Worm (Caenorhabditis elegans): ENCODE data around the gene ZK632.2.

Gene ZK632.2

ce11 chrIII:9765465-9765900 lies 33.4 kb upstream of the ZK632.2 start (continued):
- peak; percentile 94 for TF ChIP-seq lin-29 (GFP tag; IDR thresholded peaks at IDR 0.05)
- peak; percentile 95 for TF ChIP-seq spr-1 (tag; optimal IDR thresholded peaks at IDR 0.05)
- TF ChIP-seq mxl-3 (GFP tag; optimal IDR thresholded peaks at IDR 0.05): peak; percentile 99
- no peak for TF ChIP-seq F26F4.8 (GFP tag; conservative IDR thresholded peaks at IDR 0.05)
- peak; percentile 95 for TF ChIP-seq ama-1 (optimal IDR thresholded peaks at IDR 0.05)
- TF ChIP-seq pqm-1 (tag; optimal IDR thresholded peaks at IDR 0.05): peak; percentile 33
- peak; percentile 91 for TF ChIP-seq set-16 (GFP tag; IDR thresholded peaks at IDR 0.05)
- TF ChIP-seq ces-1 (GFP tag; optimal IDR thresholded peaks at IDR 0.05): no peak
- peak; percentile 97 for TF ChIP-seq sdz-12 (GFP tag; optimal IDR thresholded peaks at IDR 0.05)
- TF ChIP-seq hlh-30 (tag; optimal IDR thresholded peaks at IDR 0.05; ENCODE audit: insufficient read depth): peak; percentile 99
- peak; percentile 97 for TF ChIP-seq nhr-77 (tag; optimal IDR thresholded peaks at IDR 0.05)
- TF ChIP-seq ceh-28 (tag; optimal IDR thresholded peaks at IDR 0.05): no peak
- TF ChIP-seq F37D6.2 (tag; optimal IDR thresholded peaks at IDR 0.05): peak; percentile 95
- peak; percentile 80 to 90; a peak in 2 of 4 replicates for TF ChIP-seq madf-5 (GFP tag; IDR thresholded peaks at IDR 0.05)
- TF ChIP-seq unc-62 (GFP tag; optimal IDR thresholded peaks at IDR 0.05 in 1 of 2): peak in 1 of 2 experiments; percentile 100
- no peak for TF ChIP-seq unc-62 (tag; optimal IDR thresholded peaks at IDR 0.05)
- peak; percentile 80 for TF ChIP-seq zag-1 (tag; optimal IDR thresholded peaks at IDR 0.05)
- TF ChIP-seq nhr-11 (tag; optimal IDR thresholded peaks at IDR 0.05): peak; percentile 99
- peak; percentile 74 for TF ChIP-seq nhr-76 (tag; optimal IDR thresholded peaks at IDR 0.05)
- TF ChIP-seq ztf-7 (tag; optimal IDR thresholded peaks at IDR 0.05): peak; percentile 88
- TF ChIP-seq nhr-41 (GFP tag; IDR thresholded peaks at IDR 0.05): peak; percentile 96
- TF ChIP-seq Y5F2A.4 (GFP tag; optimal IDR thresholded peaks at IDR 0.05): peak; percentile 92
- TF ChIP-seq nhr-28 (tag; optimal IDR thresholded peaks at IDR 0.05): peak; percentile 90
- TF ChIP-seq mdt-29 (GFP tag; IDR thresholded peaks at IDR 0.05): peak; percentile 96
- TF ChIP-seq lim-7 (GFP tag; IDR thresholded peaks at IDR 0.05): peak; percentile 65
- TF ChIP-seq duxl-1 (tag; optimal IDR thresholded peaks at IDR 0.05; ENCODE audit: poor library complexity): peak; percentile 96
- TF ChIP-seq dpl-1 (GFP tag; optimal IDR thresholded peaks at IDR 0.05): peak; percentile 86
- peak; percentile 98 for TF ChIP-seq spr-3 (GFP tag; optimal IDR thresholded peaks at IDR 0.05)
- TF ChIP-seq arid-1 (GFP tag; conservative IDR thresholded peaks at IDR 0.05): peak; percentile 97
- peak; percentile 77; the same call in 1 of the 2 replicates for TF ChIP-seq ceh-44 (GFP tag; IDR thresholded peaks at IDR 0.05)
- TF ChIP-seq Y105C5A.15 (GFP tag; IDR thresholded peaks at IDR 0.05): peak; percentile 96
- TF ChIP-seq ztf-11 (tag; optimal IDR thresholded peaks at IDR 0.05): no peak
- TF ChIP-seq nhr-6 (tag; optimal IDR thresholded peaks at IDR 0.05): peak; percentile 96
- TF ChIP-seq mep-1 (tag; optimal IDR thresholded peaks at IDR 0.05): peak; percentile 99
- TF ChIP-seq tra-1 (GFP tag; IDR thresholded peaks at IDR 0.05): peak; percentile 96
- TF ChIP-seq attf-4 (tag; optimal IDR thresholded peaks at IDR 0.05): no peak
- peak; percentile 89 for TF ChIP-seq vab-7 (GFP tag; IDR thresholded peaks at IDR 0.05)
- peak; percentile 83 for TF ChIP-seq daf-19 (GFP tag; conservative IDR thresholded peaks at IDR 0.05)
- TF ChIP-seq nhr-48 (tag; optimal IDR thresholded peaks at IDR 0.05): peak; percentile 96
- TF ChIP-seq lin-1 (GFP tag; IDR thresholded peaks at IDR 0.05): peak; percentile 98
- TF ChIP-seq lir-3 (tag; optimal IDR thresholded peaks at IDR 0.05): peak; percentile 49
- peak; percentile 83 for TF ChIP-seq cey-2 (tag; optimal IDR thresholded peaks at IDR 0.05; ENCODE audit: borderline replicate concordance, insufficient read depth)
- peak; percentile 71 for TF ChIP-seq skn-1 (tag; optimal IDR thresholded peaks at IDR 0.05)
- TF ChIP-seq mes-2 (tag; optimal IDR thresholded peaks at IDR 0.05; ENCODE audit: poor library complexity, severe bottlenecking): peak; percentile 95
- peak; percentile 37 for TF ChIP-seq unc-39 (tag; optimal IDR thresholded peaks at IDR 0.05)
- TF ChIP-seq snpc-4 (tag; optimal IDR thresholded peaks at IDR 0.05): peak; percentile 35
- peak; percentile 8 for TF ChIP-seq ceh-82 (tag; optimal IDR thresholded peaks at IDR 0.05)
- peak; percentile 82 for TF ChIP-seq zip-2 (tag; optimal IDR thresholded peaks at IDR 0.05)
- TF ChIP-seq jun-1 (tag; optimal IDR thresholded peaks at IDR 0.05): peak; percentile 95
- TF ChIP-seq fos-1 (tag; optimal IDR thresholded peaks at IDR 0.05): peak; percentile 87
- peak; percentile 100 for TF ChIP-seq aha-1 (tag)
- peak; percentile 98 for TF ChIP-seq pha-4 (GFP tag; IDR thresholded peaks at IDR 0.05)
- TF ChIP-seq pha-4 (tag; optimal IDR thresholded peaks at IDR 0.05): no peak

Data from whole organism, L4 larva.